Worm (Caenorhabditis elegans): ENCODE measurements around the gene F46G11.6.

Gene F46G11.6

ce11 chrX:5803492-5803891 lies 17.2 kb downstream of the F46G11.6 start:
- no peak for TF ChIP-seq hlh-13 (GFP tag; optimal IDR thresholded peaks at IDR 0.05)
- no peak for TF ChIP-seq ama-1 (optimal IDR thresholded peaks at IDR 0.05)
- TF ChIP-seq nhr-11 (tag; optimal IDR thresholded peaks at IDR 0.05), result no peak
- no peak for TF ChIP-seq unc-42 (tag; optimal IDR thresholded peaks at IDR 0.05)
- no peak for TF ChIP-seq elt-4 (tag; optimal IDR thresholded peaks at IDR 0.05)
- no peak for TF ChIP-seq npax-4 (tag; optimal IDR thresholded peaks at IDR 0.05)
- no peak for TF ChIP-seq ets-4 (tag; optimal IDR thresholded peaks at IDR 0.05)
- no peak for TF ChIP-seq fkh-10 (GFP tag; optimal IDR thresholded peaks at IDR 0.05)
- no peak for TF ChIP-seq ceh-30 (tag; optimal IDR thresholded peaks at IDR 0.05)
- no peak for TF ChIP-seq hlh-15 (tag; optimal IDR thresholded peaks at IDR 0.05)
- no peak for TF ChIP-seq ztf-16 (tag; optimal IDR thresholded peaks at IDR 0.05)
- TF ChIP-seq lin-11 (tag; optimal IDR thresholded peaks at IDR 0.05), result no peak
- TF ChIP-seq ahr-1 (tag; optimal IDR thresholded peaks at IDR 0.05), result no peak

ce11 chrX:5805872-5806472 lies 19.7 kb downstream of the F46G11.6 start, which contains the start of gene F13D11.3:
F13D11.3 (minus strand) TSS chrX:5805922.
- TF ChIP-seq elt-4 (tag; optimal IDR thresholded peaks at IDR 0.05), result no peak
- no peak for TF ChIP-seq pha-4 (tag; optimal IDR thresholded peaks at IDR 0.05)
- TF ChIP-seq ceh-14 (tag; optimal IDR thresholded peaks at IDR 0.05), result no peak
- TF ChIP-seq sdc-2 (tag; optimal IDR thresholded peaks at IDR 0.05), result no peak
- TF ChIP-seq elt-2 (tag; optimal IDR thresholded peaks at IDR 0.05), result no peak
- TF ChIP-seq syd-9 (tag; optimal IDR thresholded peaks at IDR 0.05), result no peak
- no peak for TF ChIP-seq nhr-232 (tag; optimal IDR thresholded peaks at IDR 0.05)
- TF ChIP-seq ceh-48 (tag; optimal IDR thresholded peaks at IDR 0.05), result no peak
- no peak for TF ChIP-seq nhr-11 (tag; optimal IDR thresholded peaks at IDR 0.05)
- no peak for TF ChIP-seq C38D4.7 (GFP tag; optimal IDR thresholded peaks at IDR 0.05)
- no peak for TF ChIP-seq ceh-45 (GFP tag; IDR thresholded peaks at IDR 0.05)
- TF ChIP-seq T23F11.4 (GFP tag; optimal IDR thresholded peaks at IDR 0.05), result no peak
- TF ChIP-seq ceh-18 (tag; optimal IDR thresholded peaks at IDR 0.05), result no peak
- TF ChIP-seq tbx-7 (tag; optimal IDR thresholded peaks at IDR 0.05), result no peak

- TF ChIP-seq madf-2 (tag; optimal IDR thresholded peaks at IDR 0.05) (no peak), ceh-14 (tag; optimal IDR thresholded peaks at IDR 0.05) (no peak)
These were observed 24.4 kb downstream of the F46G11.6 start for ce11 chrX:5810677-5811076.

ce11 chrX:5811997-5812562 lies 25.8 kb downstream of the F46G11.6 start:
- TF ChIP-seq unc-55 (GFP tag; optimal IDR thresholded peaks at IDR 0.05) (peak; percentile 91), dmd-4 (tag; optimal IDR thresholded peaks at IDR 0.05; ENCODE audit: borderline replicate concordance) (peak; percentile 82), fkh-10 (GFP tag; optimal IDR thresholded peaks at IDR 0.05) (peak; percentile 61), madf-2 (tag; optimal IDR thresholded peaks at IDR 0.05) (peak; percentile 65), nhr-11 (tag; optimal IDR thresholded peaks at IDR 0.05) (no peak), Y22D7AL.16 (tag; optimal IDR thresholded peaks at IDR 0.05) (no peak), ceh-30 (tag; optimal IDR thresholded peaks at IDR 0.05) (peak; percentile 86), ceh-19 (GFP tag; optimal IDR thresholded peaks at IDR 0.05) (peak; percentile 84), zip-5 (tag; optimal IDR thresholded peaks at IDR 0.05) (peak; percentile 21), hlh-6 (tag; optimal IDR thresholded peaks at IDR 0.05) (peak; percentile 83), hlh-30 (tag; optimal IDR thresholded peaks at IDR 0.05; ENCODE audit: insufficient read depth) (peak; percentile 72), sox-4 (tag; optimal IDR thresholded peaks at IDR 0.05) (no peak), pax-1 (tag; optimal IDR thresholded peaks at IDR 0.05) (no peak), lin-11 (tag; optimal IDR thresholded peaks at IDR 0.05) (peak; percentile 34), fkh-6 (tag; optimal IDR thresholded peaks at IDR 0.05) (peak; percentile 28), tbx-7 (tag; optimal IDR thresholded peaks at IDR 0.05) (peak; percentile 57), nhr-232 (tag; optimal IDR thresholded peaks at IDR 0.05) (peak; percentile 46), eyg-1 (tag; optimal IDR thresholded peaks at IDR 0.05) (peak; percentile 77), ama-1 (optimal IDR thresholded peaks at IDR 0.05) (no peak), syd-9 (tag; optimal IDR thresholded peaks at IDR 0.05) (peak; percentile 90), nfya-1 (tag; optimal IDR thresholded peaks at IDR 0.05) (peak; percentile 92), unc-86 (tag; optimal IDR thresholded peaks at IDR 0.05) (peak; percentile 75), ets-4 (tag; optimal IDR thresholded peaks at IDR 0.05) (peak; percentile 81), ceh-18 (tag; optimal IDR thresholded peaks at IDR 0.05) (peak; percentile 87), hlh-8 (tag; optimal IDR thresholded peaks at IDR 0.05) (peak; percentile 72), npax-4 (tag; optimal IDR thresholded peaks at IDR 0.05) (no peak), F13H6.1 (tag; optimal IDR thresholded peaks at IDR 0.05) (peak; percentile 100), ceh-24 (tag; optimal IDR thresholded peaks at IDR 0.05) (no peak), fax-1 (tag; optimal IDR thresholded peaks at IDR 0.05) (peak; percentile 70), K09A11.1 (tag; optimal IDR thresholded peaks at IDR 0.05; ENCODE audit: insufficient read depth) (no peak), ceh-14 (tag; optimal IDR thresholded peaks at IDR 0.05) (peak; percentile 87), pag-3 (tag; optimal IDR thresholded peaks at IDR 0.05; ENCODE audit: borderline replicate concordance) (peak; percentile 31)
